Fruit fly (Drosophila melanogaster): ENCODE results near the gene rux.

The rux gene

DNA sequence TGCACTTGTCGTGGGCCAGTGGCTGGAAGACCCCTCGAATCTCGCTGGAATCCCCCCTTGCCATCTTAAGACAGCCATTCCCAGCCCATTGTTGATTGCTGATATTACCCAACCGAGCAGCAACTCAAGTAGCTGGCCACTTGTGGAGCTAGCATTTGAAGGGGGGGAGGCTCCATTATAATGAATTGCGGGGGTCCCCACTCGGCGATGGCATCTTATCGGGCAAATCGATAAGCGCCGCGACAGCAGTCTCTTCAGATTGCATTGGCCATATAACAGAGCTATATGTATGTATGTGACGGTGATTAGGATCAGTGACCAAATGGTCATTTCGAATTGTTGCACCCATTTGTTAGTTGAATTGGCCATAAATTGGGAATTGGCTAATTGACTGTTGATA lies 24.6 kb upstream of the rux start:
- TF ChIP-seq D19B (GFP tag; optimal IDR thresholded peaks at IDR 0.05) (no peak), CG3838 (GFP tag; optimal IDR thresholded peaks at IDR 0.05) (no peak), GATAe (GFP tag; conservative IDR thresholded peaks at IDR 0.05) (no peak), pzg (GFP tag; optimal IDR thresholded peaks at IDR 0.05) (no peak), dysf (GFP tag; IDR thresholded peaks at IDR 0.05) (no peak), CG6813 (GFP tag; optimal IDR thresholded peaks at IDR 0.05) (no peak), hth (optimal IDR thresholded peaks at IDR 0.05) (no peak), sug (tag; optimal IDR thresholded peaks at IDR 0.05) (peak; percentile 91), CG1529 (GFP tag; optimal IDR thresholded peaks at IDR 0.05) (no peak), lab (GFP tag; optimal IDR thresholded peaks at IDR 0.05) (no peak), Gug (GFP tag; IDR thresholded peaks at IDR 0.05) (no peak), B-H1 (GFP tag; IDR thresholded peaks at IDR 0.05) (no peak), Oli (tag; optimal IDR thresholded peaks at IDR 0.05) (no peak), z (GFP tag; IDR thresholded peaks at IDR 0.05) (no peak), Sry-β (GFP tag; optimal IDR thresholded peaks at IDR 0.05) (no peak), exex (tag; optimal IDR thresholded peaks at IDR 0.05) (peak; percentile 27), CoRest (tag; optimal IDR thresholded peaks at IDR 0.05) (no peak), sna (GFP tag; IDR thresholded peaks at IDR 0.05; ENCODE audit: partially characterized antibody) (no peak), CG5180 (GFP tag; optimal IDR thresholded peaks at IDR 0.05) (no peak), CG6272 (GFP tag; IDR thresholded peaks at IDR 0.05) (no peak), CG4328 (GFP tag; optimal IDR thresholded peaks at IDR 0.05) (no peak), tgo (GFP tag; IDR thresholded peaks at IDR 0.05) (no peak), Optix (GFP tag; IDR thresholded peaks at IDR 0.05) (no peak), CG8478 (optimal IDR thresholded peaks at IDR 0.05) (no peak), dm (GFP tag; optimal IDR thresholded peaks at IDR 0.05) (no peak), CG30403 (GFP tag; optimal IDR thresholded peaks at IDR 0.05) (no peak), CG4820 (GFP tag; optimal IDR thresholded peaks at IDR 0.05) (no peak), pros (GFP tag; optimal IDR thresholded peaks at IDR 0.05) (no peak), dimm (GFP tag; IDR thresholded peaks at IDR 0.05) (no peak), grn (GFP tag; optimal IDR thresholded peaks at IDR 0.05) (peak; percentile 91), crol (GFP tag; IDR thresholded peaks at IDR 0.05) (peak; percentile 34; the same call in 1 of the 2 replicates), croc (GFP tag; conservative IDR thresholded peaks at IDR 0.05) (no peak), CG9876 (GFP tag; optimal IDR thresholded peaks at IDR 0.05) (no peak), BtbVII (GFP tag; optimal IDR thresholded peaks at IDR 0.05) (no peak), CG17361 (GFP tag; IDR thresholded peaks at IDR 0.05) (no peak), vnd (GFP tag; IDR thresholded peaks at IDR 0.05; ENCODE audit: partially characterized antibody) (0 out of 3 replicates have a peak, but pooled peaks have one; percentile 34), Jarid2 (GFP tag; optimal IDR thresholded peaks at IDR 0.05) (no peak), NfI (GFP tag; optimal IDR thresholded peaks at IDR 0.05) (no peak), CG4707 (GFP tag; optimal IDR thresholded peaks at IDR 0.05) (no peak), CG2202 (tag; optimal IDR thresholded peaks at IDR 0.05) (no peak), Dad (GFP tag; optimal IDR thresholded peaks at IDR 0.05) (no peak), CG5953 (GFP tag; IDR thresholded peaks at IDR 0.05) (no peak), Pdp1 (GFP tag; optimal IDR thresholded peaks at IDR 0.05) (peak in 1 of 2 experiments; percentile 38), CG6689 (GFP tag; IDR thresholded peaks at IDR 0.05) (no peak), gsb (GFP tag; IDR thresholded peaks at IDR 0.05) (no peak), CG14965 (GFP tag; optimal IDR thresholded peaks at IDR 0.05; ENCODE audit: borderline replicate concordance) (no peak), dati (GFP tag; IDR thresholded peaks at IDR 0.05) (no peak), HHEX (GFP tag; optimal IDR thresholded peaks at IDR 0.05) (no peak)

All from whole organism, embryonic.